Fruit fly (Drosophila melanogaster): Measurements from ENCODE around the gene Cpr65Ax2.

- TF ChIP-seq CG3032 (tag; optimal IDR thresholded peaks at IDR 0.05) (no peak), CG11762 (GFP tag; optimal IDR thresholded peaks at IDR 0.05; ENCODE audit: insufficient read depth) (no peak), lz (GFP tag; optimal IDR thresholded peaks at IDR 0.05) (no peak), CG6808 (GFP tag; optimal IDR thresholded peaks at IDR 0.05) (no peak), CG16779 (tag; optimal IDR thresholded peaks at IDR 0.05) (no peak), Sox15 (GFP tag; optimal IDR thresholded peaks at IDR 0.05) (no peak), dac (GFP tag; optimal IDR thresholded peaks at IDR 0.05) (no peak), CG31627 (GFP tag; optimal IDR thresholded peaks at IDR 0.05) (no peak)
Measured at dm6 chr3L:6135174-6135573, 15.5 kb downstream of the Cpr65Ax2 start, which contains the start of gene Lcp65Ag1.

Measured in whole organism, prepupa.